Fruit fly (Drosophila melanogaster): Measurements from ENCODE around the gene Or85d.

The Or85d gene

DNA sequence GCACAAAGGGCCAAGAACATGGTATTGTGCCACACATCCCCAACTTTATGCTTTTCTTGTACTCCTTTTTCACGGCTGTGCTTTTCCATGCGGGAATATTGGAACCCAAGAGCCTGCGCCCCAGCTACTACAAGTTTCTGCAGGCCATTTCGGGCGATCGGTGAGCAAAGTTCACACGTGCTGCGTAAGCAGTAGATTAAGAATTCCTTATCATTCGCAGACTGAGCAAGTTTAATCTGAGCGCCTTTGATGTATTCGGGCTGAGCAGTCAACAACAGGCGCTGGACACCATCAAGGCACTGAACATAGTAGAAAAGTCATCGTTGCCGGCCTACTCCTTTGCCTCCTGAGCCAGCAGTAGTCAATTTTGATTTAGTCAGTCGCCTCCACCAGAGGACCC is 31.6 kb upstream of the Or85d start:
- TF ChIP-seq fd96Ca (GFP tag; IDR thresholded peaks at IDR 0.05) (no peak), CG32121 (GFP tag; IDR thresholded peaks at IDR 0.05) (no peak), D1 (tag; optimal IDR thresholded peaks at IDR 0.05) (no peak), CG15710 (tag; optimal IDR thresholded peaks at IDR 0.05) (no peak), CG10348 (GFP tag; IDR thresholded peaks at IDR 0.05) (no peak), EcR (GFP tag; optimal IDR thresholded peaks at IDR 0.05) (no peak), CG8301 (tag; optimal IDR thresholded peaks at IDR 0.05) (no peak), CG4496 (GFP tag; IDR thresholded peaks at IDR 0.05) (no peak), rn (GFP tag; IDR thresholded peaks at IDR 0.05) (no peak), CG12605 (GFP tag; IDR thresholded peaks at IDR 0.05) (no peak), CG13204 (GFP tag; optimal IDR thresholded peaks at IDR 0.05) (no peak), CG14655 (GFP tag; optimal IDR thresholded peaks at IDR 0.05) (no peak), CG34367 (tag; optimal IDR thresholded peaks at IDR 0.05) (no peak), gl (tag; optimal IDR thresholded peaks at IDR 0.05) (no peak), Ets98B (GFP tag; IDR thresholded peaks at IDR 0.05) (no peak), CG8159 (tag; optimal IDR thresholded peaks at IDR 0.05) (no peak), Pif1B (GFP tag; optimal IDR thresholded peaks at IDR 0.05) (no peak), CG9948 (tag; optimal IDR thresholded peaks at IDR 0.05) (no peak)

DNA sequence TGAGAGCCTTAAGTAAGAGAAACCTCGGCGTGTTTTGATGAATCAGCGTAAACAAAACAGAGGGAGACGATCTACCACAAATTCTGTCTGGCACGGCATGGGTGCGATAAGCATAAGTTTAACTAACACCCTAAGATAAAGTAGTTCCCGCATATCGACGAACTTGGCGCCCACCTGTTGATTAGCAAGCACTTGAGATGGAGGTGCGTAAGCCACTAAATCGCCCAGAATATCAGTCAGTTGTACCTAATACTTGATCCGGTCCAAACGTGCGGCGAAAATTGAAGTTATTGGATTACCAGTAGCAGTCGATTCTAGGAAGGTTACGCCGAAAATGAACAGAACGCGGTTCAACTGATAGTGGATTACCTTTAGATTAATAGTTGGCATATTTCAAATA is 30.9 kb upstream of the Or85d start, which contains the start of gene CG31454:
Gene CG31454, plus strand, starts transcription at position 160 of the 400 bp plus-strand sequence.
- no peak for TF ChIP-seq D1 (tag; optimal IDR thresholded peaks at IDR 0.05)
- TF ChIP-seq gl (tag; optimal IDR thresholded peaks at IDR 0.05): no peak
- TF ChIP-seq CG9948 (tag; optimal IDR thresholded peaks at IDR 0.05): no peak
- TF ChIP-seq CG14655 (GFP tag; optimal IDR thresholded peaks at IDR 0.05): no peak
- TF ChIP-seq CG8159 (tag; optimal IDR thresholded peaks at IDR 0.05): no peak
- TF ChIP-seq fd96Ca (GFP tag; IDR thresholded peaks at IDR 0.05): no peak
- TF ChIP-seq Pif1B (GFP tag; optimal IDR thresholded peaks at IDR 0.05): no peak
- TF ChIP-seq CG12605 (GFP tag; IDR thresholded peaks at IDR 0.05): no peak
- no peak for TF ChIP-seq CG15710 (tag; optimal IDR thresholded peaks at IDR 0.05)
- no peak for TF ChIP-seq CG17806 (tag; optimal IDR thresholded peaks at IDR 0.05)
- no peak for TF ChIP-seq Snoo (tag; optimal IDR thresholded peaks at IDR 0.05)
- TF ChIP-seq EcR (GFP tag; optimal IDR thresholded peaks at IDR 0.05): no peak
- no peak for TF ChIP-seq CG4496 (GFP tag; IDR thresholded peaks at IDR 0.05)
- no peak for TF ChIP-seq CG10348 (GFP tag; IDR thresholded peaks at IDR 0.05)
- no peak for TF ChIP-seq CG32121 (GFP tag; IDR thresholded peaks at IDR 0.05)
- no peak for TF ChIP-seq Pif1A (GFP tag; optimal IDR thresholded peaks at IDR 0.05)
- TF ChIP-seq CG8301 (tag; optimal IDR thresholded peaks at IDR 0.05): no peak
- no peak for TF ChIP-seq rn (GFP tag; IDR thresholded peaks at IDR 0.05)
- no peak for TF ChIP-seq CG34367 (tag; optimal IDR thresholded peaks at IDR 0.05)
- no peak for TF ChIP-seq CG13204 (GFP tag; optimal IDR thresholded peaks at IDR 0.05)

DNA sequence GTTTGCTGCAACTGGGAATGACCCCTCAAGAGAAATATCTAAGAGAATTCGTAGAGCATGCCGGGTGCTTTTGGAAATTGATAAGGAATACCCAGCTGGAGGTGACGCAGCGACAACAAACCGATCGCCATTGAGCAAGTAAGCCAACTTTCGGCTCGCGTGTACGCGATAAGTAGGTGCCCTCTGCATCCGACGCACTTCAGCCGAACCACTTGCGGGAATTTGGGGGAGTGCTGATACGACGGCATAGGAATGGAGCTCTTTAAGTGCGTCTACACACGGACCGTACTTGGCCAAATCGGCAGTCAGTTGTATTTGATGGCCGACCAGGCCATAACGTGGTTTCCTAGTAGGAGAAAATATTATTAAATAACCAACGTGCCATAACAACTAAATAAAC is 28.7 kb upstream of the Or85d start, which contains the start of gene CG31259:
Gene CG31259, plus strand, starts transcription at position 277 of the 400 bp plus-strand sequence.
- TF ChIP-seq fd96Ca (GFP tag; IDR thresholded peaks at IDR 0.05) (no peak), CG8301 (tag; optimal IDR thresholded peaks at IDR 0.05) (no peak), CG15710 (tag; optimal IDR thresholded peaks at IDR 0.05) (no peak), CG13204 (GFP tag; optimal IDR thresholded peaks at IDR 0.05) (no peak), Ets98B (GFP tag; IDR thresholded peaks at IDR 0.05) (no peak)

DNA sequence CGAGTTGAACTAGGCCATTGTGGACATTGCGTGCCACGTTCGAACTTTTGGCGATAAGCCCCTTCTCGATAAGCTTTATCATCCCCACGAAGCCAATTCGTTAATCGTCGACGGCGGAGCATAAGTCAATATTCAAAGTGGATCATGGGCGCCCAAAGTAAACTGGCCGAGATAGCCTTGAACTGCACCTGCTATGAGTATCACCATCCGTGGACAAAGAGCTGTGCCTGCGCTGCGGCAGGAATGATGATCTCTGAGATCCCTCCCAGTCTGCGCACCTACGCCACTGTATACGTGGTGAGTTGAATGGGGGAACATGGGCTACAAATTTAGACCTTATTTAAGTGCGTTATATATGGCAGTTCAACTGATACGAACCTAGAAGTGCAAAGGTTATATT is 28.1 kb upstream of the Or85d start:
- no peak for TF ChIP-seq CG14655 (GFP tag; optimal IDR thresholded peaks at IDR 0.05)
- no peak for TF ChIP-seq Pif1A (GFP tag; optimal IDR thresholded peaks at IDR 0.05)
- no peak for TF ChIP-seq CG32121 (GFP tag; IDR thresholded peaks at IDR 0.05)
- TF ChIP-seq rn (GFP tag; IDR thresholded peaks at IDR 0.05): no peak
- TF ChIP-seq D1 (tag; optimal IDR thresholded peaks at IDR 0.05): no peak
- no peak for TF ChIP-seq CG34367 (tag; optimal IDR thresholded peaks at IDR 0.05)
- TF ChIP-seq gl (tag; optimal IDR thresholded peaks at IDR 0.05): no peak
- TF ChIP-seq fd96Ca (GFP tag; IDR thresholded peaks at IDR 0.05): no peak
- TF ChIP-seq Ets98B (GFP tag; IDR thresholded peaks at IDR 0.05): no peak
- TF ChIP-seq CG9948 (tag; optimal IDR thresholded peaks at IDR 0.05): no peak
- TF ChIP-seq Snoo (tag; optimal IDR thresholded peaks at IDR 0.05): no peak
- no peak for TF ChIP-seq CG13204 (GFP tag; optimal IDR thresholded peaks at IDR 0.05)
- TF ChIP-seq CG8159 (tag; optimal IDR thresholded peaks at IDR 0.05): no peak

DNA sequence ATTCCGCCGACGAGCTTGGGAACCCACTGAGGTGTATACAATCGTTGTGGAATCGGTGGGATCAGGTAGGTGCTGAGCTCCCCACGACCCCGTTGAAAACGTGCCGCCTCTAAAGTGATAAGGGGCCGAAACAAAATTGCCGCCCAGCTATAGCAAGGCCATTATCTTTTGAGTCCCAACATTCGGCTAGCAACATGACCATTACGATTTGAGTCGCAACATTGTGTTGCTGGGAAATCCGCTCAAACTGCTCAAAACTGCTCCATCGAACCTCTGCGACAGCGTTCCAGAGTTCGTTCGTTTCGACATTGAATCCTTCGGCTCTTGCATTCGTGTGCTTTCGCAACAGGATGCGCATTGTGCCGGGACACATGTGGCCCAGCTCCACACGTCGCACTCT is 23.5 kb upstream of the Or85d start, which contains the start of gene CG11741:
Gene CG11741, minus strand, starts transcription at position 16 of the 400 bp plus-strand sequence.
- TF ChIP-seq Pif1A (GFP tag; optimal IDR thresholded peaks at IDR 0.05) (no peak), CG17806 (tag; optimal IDR thresholded peaks at IDR 0.05) (no peak), CG14655 (GFP tag; optimal IDR thresholded peaks at IDR 0.05) (no peak), Pif1B (GFP tag; optimal IDR thresholded peaks at IDR 0.05) (no peak), CG9948 (tag; optimal IDR thresholded peaks at IDR 0.05) (no peak), EcR (GFP tag; optimal IDR thresholded peaks at IDR 0.05) (no peak), D1 (tag; optimal IDR thresholded peaks at IDR 0.05) (no peak), gl (tag; optimal IDR thresholded peaks at IDR 0.05) (no peak), CG15710 (tag; optimal IDR thresholded peaks at IDR 0.05) (no peak), CG8301 (tag; optimal IDR thresholded peaks at IDR 0.05) (no peak), CG12605 (GFP tag; IDR thresholded peaks at IDR 0.05) (no peak), CG32121 (GFP tag; IDR thresholded peaks at IDR 0.05) (no peak), CG4496 (GFP tag; IDR thresholded peaks at IDR 0.05) (no peak), fd96Ca (GFP tag; IDR thresholded peaks at IDR 0.05) (no peak), Ets98B (GFP tag; IDR thresholded peaks at IDR 0.05) (no peak), Snoo (tag; optimal IDR thresholded peaks at IDR 0.05) (no peak), CG13204 (GFP tag; optimal IDR thresholded peaks at IDR 0.05) (no peak), CG34367 (tag; optimal IDR thresholded peaks at IDR 0.05) (no peak), rn (GFP tag; IDR thresholded peaks at IDR 0.05) (no peak)

DNA sequence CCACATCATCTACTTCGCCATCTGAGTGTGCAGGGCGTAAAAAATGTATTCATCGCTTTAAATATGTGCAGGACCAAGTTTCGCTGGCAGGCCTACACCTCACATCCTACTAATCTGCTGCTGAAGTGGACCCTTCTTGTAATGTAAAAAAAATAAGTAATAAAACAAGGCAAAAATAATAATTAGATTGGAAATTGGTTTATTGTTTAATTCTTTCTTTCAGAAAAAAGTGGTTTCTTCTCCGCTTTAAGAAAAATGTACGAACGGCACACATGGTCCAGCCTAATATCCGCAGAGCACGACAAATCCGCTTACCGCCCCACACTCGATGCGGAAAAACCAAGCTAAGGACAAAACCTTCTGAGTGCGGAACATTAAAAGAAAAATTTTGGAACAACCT is 6.5 kb upstream of the Or85d start:
- no peak for TF ChIP-seq EcR (GFP tag; optimal IDR thresholded peaks at IDR 0.05)
- TF ChIP-seq CG8159 (tag; optimal IDR thresholded peaks at IDR 0.05): peak; percentile 59
